Worm (Caenorhabditis elegans) whole organism, young adult: Measurements from ENCODE around the gene F56A8.8.

Experiments used
- ama-1 ChIP-seq, 3 experiments: fragments of 150-350 bp in 1 of 3; sonication (generic microtip) in 2 of 3; optimal IDR thresholded peaks; 2 replicates each; lab custom pipeline; 2014 to 2018; ENCODE audit warnings: missing biosample characterization in 2 of 3, missing genetic modification characterization in 2 of 3, missing genetic modification reagents in 2 of 3
- let-607 ChIP-seq, 2 experiments: fragments of 200-800 bp in 1 of 2; sonication (Bioruptor generic) in 1 of 2; sonication (generic microtip) in 1 of 2; optimal IDR thresholded peaks; 2 replicates each; lab custom pipeline; 2016 to 2018; ENCODE audit warnings: mild to moderate bottlenecking in 2 of 2, missing compliant biosample characterization in 2 of 2, missing genetic modification characterization in 2 of 2, moderate library complexity in 2 of 2, missing genotype in 1 of 2
- nfya-1 ChIP-seq: sonication (generic microtip); optimal IDR thresholded peaks from 2 replicates; lab custom pipeline; 2017; ENCODE audit warnings: antibody characterized with exemption, missing compliant biosample characterization, missing genetic modification characterization, borderline replicate concordance; ENCODE audit not compliant: insufficient read depth

DNA sequence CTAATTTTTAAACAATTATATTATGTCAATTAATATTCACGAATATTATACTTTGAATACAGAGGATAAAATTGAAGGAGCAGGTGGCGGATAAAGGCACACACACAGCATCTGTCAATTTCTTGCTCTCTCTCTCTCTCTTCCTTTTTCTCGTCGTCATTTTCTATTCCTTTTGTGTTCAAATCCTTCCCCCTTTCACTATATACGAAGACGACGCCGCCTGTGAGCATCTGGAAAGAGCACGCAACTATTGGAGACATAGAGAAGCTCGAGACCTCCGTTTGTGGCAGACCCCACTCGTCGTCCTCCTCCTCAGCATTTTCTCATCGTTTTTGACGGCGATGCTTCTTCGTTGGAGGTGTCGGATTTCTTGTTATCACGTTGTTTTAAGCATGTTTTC, 27.4 kb upstream of the F56A8.8 start:
- TF ChIP-seq let-607 (tag; optimal IDR thresholded peaks at IDR 0.05; lab: Kevin White, UChicago) (no peak), ama-1 (optimal IDR thresholded peaks at IDR 0.05; lab: Kevin White, UChicago) (no peak), ama-1 (GFP tag; optimal IDR thresholded peaks at IDR 0.05; lab: Kevin White, UChicago) (no peak), nfya-1 (tag; lab: Kevin White, UChicago) (no peak)
